Fruit fly (Drosophila melanogaster) whole organism: ENCODE measurements around the gene Elp1.

ENCODE experiments used
- CG8478 ChIP-seq: fragments of >200 bp; optimal IDR thresholded peaks from 2 replicates; lab custom pipeline; 2018; ENCODE audit warnings: inconsistent platforms
- Dll ChIP-seq: fragments of >200 bp; optimal IDR thresholded peaks from 2 replicates; lab custom pipeline; 2017
- EcR ChIP-seq, 2 experiments: fragments of >200 bp; optimal IDR thresholded peaks; 2 replicates each; lab custom pipeline; 2017; ENCODE audit warnings: missing biosample characterization in 2 of 2, missing genetic modification characterization in 2 of 2, missing genetic modification reagents in 2 of 2
- pan ChIP-seq: fragments of >200 bp; optimal IDR thresholded peaks from 2 replicates; lab custom pipeline; 2017
- psq ChIP-seq: fragments of >200 bp; optimal IDR thresholded peaks from 2 replicates; lab custom pipeline; 2017
- usp ChIP-seq: fragments of >200 bp; optimal IDR thresholded peaks from 2 replicates; lab custom pipeline; 2017; ENCODE audit warnings: missing biosample characterization, missing genetic modification characterization, mixed read lengths

The Elp1 gene

dm6 chr3R:11617363-11617762, 33.4 kb upstream of the Elp1 start:
- TF ChIP-seq Dll (no peak), psq (lab: Kevin White, UChicago) (no peak), CG8478 (lab: Kevin White, UChicago) (no peak), pan (no peak), EcR (GFP tag; optimal IDR thresholded peaks at IDR 0.05; lab: Kevin White, UChicago) (no peak), usp (GFP tag; lab: Kevin White, UChicago) (no peak)

- no peak for TF ChIP-seq usp (GFP tag; lab: Kevin White, UChicago)
- TF ChIP-seq pan: no peak
- peak in 1 of 2 experiments; percentile 70 for TF ChIP-seq EcR (GFP tag; optimal IDR thresholded peaks at IDR 0.05; lab: Kevin White, UChicago)
Measured at dm6 chr3R:11617849-11618248, 32.9 kb upstream of the Elp1 start.

- TF ChIP-seq Dll: no peak
- TF ChIP-seq pan: no peak
- no peak for TF ChIP-seq usp (GFP tag; lab: Kevin White, UChicago)
- no peak for TF ChIP-seq EcR (GFP tag; optimal IDR thresholded peaks at IDR 0.05; lab: Kevin White, UChicago)
- TF ChIP-seq CG8478 (lab: Kevin White, UChicago): no peak
- TF ChIP-seq psq (lab: Kevin White, UChicago): no peak
Measured at dm6 chr3R:11618879-11619278, 31.9 kb upstream of the Elp1 start.

- TF ChIP-seq pan (no peak), CG8478 (lab: Kevin White, UChicago) (no peak), psq (lab: Kevin White, UChicago) (no peak), Dll (no peak), EcR (GFP tag; optimal IDR thresholded peaks at IDR 0.05; lab: Kevin White, UChicago) (no peak), usp (GFP tag; lab: Kevin White, UChicago) (no peak)
Measured at dm6 chr3R:11619709-11620409, 30.9 kb upstream of the Elp1 start, which contains the start of the genes Jupiter and CG14710. TSS of gene Jupiter (minus strand) at chr3R:11619906. TSS of gene CG14710 (plus strand) at chr3R:11620090.

dm6 chr3R:11623025-11623424, 27.7 kb upstream of the Elp1 start, which contains the start of gene CG14711:
TSS of gene CG14711 (plus strand) at chr3R:11623339.
- no peak for TF ChIP-seq Dll
- TF ChIP-seq psq (lab: Kevin White, UChicago): no peak

dm6 chr3R:11625544-11625943, 25.2 kb upstream of the Elp1 start, which contains the start of gene Zaf1:
TSS of gene Zaf1 (minus strand) at chr3R:11625644.
- TF ChIP-seq EcR (GFP tag; optimal IDR thresholded peaks at IDR 0.05; lab: Kevin White, UChicago): no peak
- TF ChIP-seq CG8478 (lab: Kevin White, UChicago): no peak
- TF ChIP-seq usp (GFP tag; lab: Kevin White, UChicago): no peak
- no peak for TF ChIP-seq psq (lab: Kevin White, UChicago)
- TF ChIP-seq Dll: no peak
- no peak for TF ChIP-seq pan

- TF ChIP-seq psq (lab: Kevin White, UChicago): no peak
- TF ChIP-seq EcR (GFP tag; optimal IDR thresholded peaks at IDR 0.05; lab: Kevin White, UChicago): no peak
- no peak for TF ChIP-seq Dll
- no peak for TF ChIP-seq pan
- TF ChIP-seq CG8478 (lab: Kevin White, UChicago): no peak
Measured at dm6 chr3R:11626571-11626970, 24.2 kb upstream of the Elp1 start, which contains the start of the genes CG6813 and CG18764. TSS of gene CG6813 (minus strand) at chr3R:11626638. TSS of gene CG18764 (plus strand) at chr3R:11626889.

dm6 chr3R:11628416-11629041, 22.2 kb upstream of the Elp1 start, which contains the start of gene CG14712:
TSS of gene CG14712 (plus strand) at chr3R:11628759.
- TF ChIP-seq usp (GFP tag; lab: Kevin White, UChicago) (no peak), Dll (no peak), CG8478 (lab: Kevin White, UChicago) (no peak), psq (lab: Kevin White, UChicago) (no peak), pan (no peak), EcR (GFP tag; optimal IDR thresholded peaks at IDR 0.05; lab: Kevin White, UChicago) (no peak)

- TF ChIP-seq psq (lab: Kevin White, UChicago): no peak
- TF ChIP-seq usp (GFP tag; lab: Kevin White, UChicago): no peak
- no peak for TF ChIP-seq pan
- no peak for TF ChIP-seq EcR (GFP tag; optimal IDR thresholded peaks at IDR 0.05; lab: Kevin White, UChicago)
- TF ChIP-seq CG8478 (lab: Kevin White, UChicago): no peak
Measured at dm6 chr3R:11637586-11637985, 13.2 kb upstream of the Elp1 start.

dm6 chr3R:11639946-11640588, 10.7 kb upstream of the Elp1 start:
- TF ChIP-seq psq (lab: Kevin White, UChicago): no peak
- no peak for TF ChIP-seq Dll
- no peak for TF ChIP-seq usp (GFP tag; lab: Kevin White, UChicago)
- TF ChIP-seq pan: no peak
- TF ChIP-seq CG8478 (lab: Kevin White, UChicago): no peak
- no peak for TF ChIP-seq EcR (GFP tag; optimal IDR thresholded peaks at IDR 0.05; lab: Kevin White, UChicago)

- no peak for TF ChIP-seq CG8478 (lab: Kevin White, UChicago)
- TF ChIP-seq EcR (GFP tag; optimal IDR thresholded peaks at IDR 0.05; lab: Kevin White, UChicago): no peak
- no peak for TF ChIP-seq usp (GFP tag; lab: Kevin White, UChicago)
- TF ChIP-seq Dll: no peak
- TF ChIP-seq pan: no peak
- TF ChIP-seq psq (lab: Kevin White, UChicago): no peak
Measured at dm6 chr3R:11646826-11647225, 3.9 kb upstream of the Elp1 start.
